Fruit fly (Drosophila melanogaster) whole organism, embryonic: ENCODE results near the gene SLC5A11.

Source experiments
- Ada2b ChIP-seq: fragments of 200-800 bp; sonication (Bioruptor generic); IDR thresholded peaks from 2 replicates; pipeline ENCODE4 v1.3.6; 2022; ENCODE audit warnings: missing biosample characterization, missing genetic modification characterization
- CG10147 ChIP-seq: fragments of 200-800 bp; sonication (Bioruptor generic); optimal IDR thresholded peaks from 2 replicates; lab custom pipeline; 2019; ENCODE audit warnings: missing biosample characterization, mild to moderate bottlenecking, missing genetic modification characterization, moderate library complexity
- CG10431 ChIP-seq: fragments of 200-800 bp; sonication (Bioruptor generic); optimal IDR thresholded peaks from 3 replicates; lab custom pipeline; 2018; ENCODE audit warnings: missing biosample characterization, mild to moderate bottlenecking, missing genetic modification characterization
- CG12155 ChIP-seq: fragments of 200-800 bp; sonication (Bioruptor generic); optimal IDR thresholded peaks from 3 replicates; lab custom pipeline; 2016; ENCODE audit warnings: missing biosample characterization, missing genetic modification characterization
- CG1233 ChIP-seq: fragments of 200-800 bp; sonication (Bioruptor generic); optimal IDR thresholded peaks from 4 replicates; lab custom pipeline; 2018; ENCODE audit warnings: missing biosample characterization, mild to moderate bottlenecking, missing genetic modification characterization
- CG13296 ChIP-seq: fragments of 200-800 bp; sonication (Bioruptor generic); optimal IDR thresholded peaks from 3 replicates; lab custom pipeline; 2018; ENCODE audit warnings: missing biosample characterization, mild to moderate bottlenecking, missing genetic modification characterization
- CG13424 ChIP-seq: fragments of 200-800 bp; sonication (Bioruptor generic); optimal IDR thresholded peaks from 2 replicates; lab custom pipeline; 2019; ENCODE audit warnings: missing biosample characterization, mild to moderate bottlenecking, missing genetic modification characterization, moderate library complexity
- CG14710 ChIP-seq: fragments of 200-800 bp; sonication (Bioruptor generic); optimal IDR thresholded peaks from 3 replicates; lab custom pipeline; 2019; ENCODE audit warnings: missing biosample characterization, mild to moderate bottlenecking, missing genetic modification characterization, moderate library complexity
- CG16813 ChIP-seq: fragments of 200-800 bp; sonication (Bioruptor generic); IDR thresholded peaks from 3 replicates; pipeline ENCODE4 v1.3.6; 2022; ENCODE audit warnings: missing biosample characterization, missing genetic modification characterization; ENCODE audit not compliant: partially characterized antibody
- CG17361 ChIP-seq: fragments of 200-800 bp; sonication (Bioruptor generic); IDR thresholded peaks from 3 replicates; pipeline ENCODE4 v1.3.6; 2022; ENCODE audit warnings: missing biosample characterization, missing genetic modification characterization
- CG18262 ChIP-seq: fragments of 200-800 bp; optimal IDR thresholded peaks from 3 replicates; lab custom pipeline; 2019; ENCODE audit warnings: missing biosample characterization, mild to moderate bottlenecking, missing genetic modification characterization, moderate library complexity
- CG18476 ChIP-seq: fragments of 200-800 bp; sonication (Bioruptor generic); optimal IDR thresholded peaks from 2 replicates; lab custom pipeline; 2016; ENCODE audit warnings: missing biosample characterization, mild to moderate bottlenecking, missing genetic modification characterization
- CG31365 ChIP-seq: fragments of 200-800 bp; sonication (Bioruptor generic); optimal IDR thresholded peaks from 2 replicates; lab custom pipeline; 2018; ENCODE audit warnings: missing biosample characterization, mild to moderate bottlenecking, missing genetic modification characterization
- CG3281 ChIP-seq: fragments of 200-800 bp; sonication (Bioruptor generic); optimal IDR thresholded peaks from 3 replicates; lab custom pipeline; 2017; ENCODE audit warnings: missing biosample characterization, mild to moderate bottlenecking, missing genetic modification characterization
- CG3847 ChIP-seq: fragments of 200-800 bp; sonication (Bioruptor generic); IDR thresholded peaks from 2 replicates; pipeline ENCODE4 v1.3.6; 2022; ENCODE audit warnings: missing biosample characterization, missing genetic modification characterization
- CG4282 ChIP-seq: fragments of 200-800 bp; sonication (Bioruptor generic); optimal IDR thresholded peaks from 2 replicates; lab custom pipeline; 2016; ENCODE audit warnings: missing biosample characterization, missing genetic modification characterization
- CG4820 ChIP-seq: fragments of 200-800 bp; sonication (Bioruptor generic); optimal IDR thresholded peaks from 3 replicates; lab custom pipeline; 2016; ENCODE audit warnings: missing biosample characterization, missing genetic modification characterization
- CG6175 ChIP-seq: fragments of 200-800 bp; sonication (Bioruptor generic); IDR thresholded peaks from 3 replicates; pipeline ENCODE4 v1.3.6; 2022; ENCODE audit warnings: missing biosample characterization, missing genetic modification characterization
- CG6689 ChIP-seq: fragments of 200-800 bp; sonication (Bioruptor generic); IDR thresholded peaks from 2 replicates; pipeline ENCODE4 v1.3.6; 2022; ENCODE audit warnings: missing biosample characterization, missing genetic modification characterization
- CG6813 ChIP-seq: fragments of 200-800 bp; sonication (Bioruptor generic); optimal IDR thresholded peaks from 2 replicates; lab custom pipeline; 2017; ENCODE audit warnings: missing biosample characterization, missing genetic modification characterization, mild to moderate bottlenecking, moderate library complexity, missing genetic modification reagents
- Doc3 ChIP-seq: fragments of 200-800 bp; sonication (Bioruptor generic); IDR thresholded peaks from 3 replicates; pipeline ENCODE4 v1.3.6; 2022; ENCODE audit warnings: missing biosample characterization, missing genetic modification characterization; ENCODE audit not compliant: partially characterized antibody
- Ets65A ChIP-seq: fragments of 200-800 bp; sonication (Bioruptor generic); peaks from one replicate; lab custom pipeline; 2016; ENCODE audit warnings: missing biosample characterization, missing genetic modification characterization
- Fer2 ChIP-seq: fragments of 200-800 bp; sonication (Bioruptor generic); optimal IDR thresholded peaks from 2 replicates; lab custom pipeline; 2018; ENCODE audit warnings: missing biosample characterization, mild to moderate bottlenecking, missing genetic modification characterization, moderate library complexity
- NFAT ChIP-seq: fragments of 200-800 bp; sonication (Bioruptor generic); IDR thresholded peaks from 2 replicates; pipeline ENCODE4 v1.3.6; 2022; ENCODE audit warnings: missing biosample characterization, missing genetic modification characterization
- Nf-YA ChIP-seq: fragments of 200-800 bp; sonication (Bioruptor generic); IDR thresholded peaks from 2 replicates; pipeline ENCODE4 v1.3.6; 2022; ENCODE audit warnings: missing biosample characterization, missing genetic modification characterization
- Nf-YC ChIP-seq: fragments of 200-800 bp; optimal IDR thresholded peaks from 3 replicates; lab custom pipeline; 2019; ENCODE audit warnings: missing biosample characterization, mild to moderate bottlenecking, missing genetic modification characterization, moderate library complexity
- PHDP ChIP-seq: fragments of 200-800 bp; sonication (Bioruptor generic); optimal IDR thresholded peaks from 3 replicates; lab custom pipeline; 2018; ENCODE audit warnings: missing biosample characterization, mild to moderate bottlenecking, missing genetic modification characterization, moderate library complexity
- Six4 ChIP-seq: fragments of 200-800 bp; sonication (Bioruptor generic); optimal IDR thresholded peaks from 2 replicates; lab custom pipeline; 2016; ENCODE audit warnings: missing biosample characterization, missing genetic modification characterization
- ash1 ChIP-seq: fragments of 200-800 bp; sonication (Bioruptor generic); optimal IDR thresholded peaks from 2 replicates; lab custom pipeline; 2018; ENCODE audit warnings: missing biosample characterization, mild to moderate bottlenecking, missing genetic modification characterization
- az2 ChIP-seq: fragments of 200-800 bp; sonication (Bioruptor generic); optimal IDR thresholded peaks from 3 replicates; lab custom pipeline; 2016; ENCODE audit warnings: missing biosample characterization, missing genetic modification characterization
- corto ChIP-seq: fragments of 200-800 bp; sonication (Bioruptor generic); optimal IDR thresholded peaks from 2 replicates; lab custom pipeline; 2016; ENCODE audit warnings: missing biosample characterization, mild to moderate bottlenecking, missing genetic modification characterization, moderate library complexity
- crol ChIP-seq: fragments of 200-800 bp; sonication (Bioruptor generic); IDR thresholded peaks from 2 replicates; pipeline ENCODE4 v1.3.6; 2022; ENCODE audit warnings: missing biosample characterization, missing genetic modification characterization
- ftz-f1 ChIP-seq: fragments of 200-800 bp; sonication (Bioruptor generic); optimal IDR thresholded peaks from 2 replicates; lab custom pipeline; 2016; ENCODE audit warnings: missing biosample characterization, missing genetic modification characterization
- gsb ChIP-seq: fragments of 200-800 bp; sonication (Bioruptor generic); IDR thresholded peaks from 2 replicates; pipeline ENCODE4 v1.3.6; 2022; ENCODE audit warnings: missing biosample characterization, missing genetic modification characterization
- ham ChIP-seq: fragments of 200-800 bp; sonication (Bioruptor generic); IDR thresholded peaks from 2 replicates; pipeline ENCODE4 v1.3.6; 2022; ENCODE audit warnings: missing biosample characterization, missing genetic modification characterization
- ind ChIP-seq: fragments of 200-800 bp; sonication (Bioruptor generic); optimal IDR thresholded peaks from 3 replicates; lab custom pipeline; 2016; ENCODE audit warnings: missing biosample characterization, missing genetic modification characterization
- jing ChIP-seq: fragments of 200-800 bp; sonication (Bioruptor generic); optimal IDR thresholded peaks from 2 replicates; lab custom pipeline; 2018; ENCODE audit warnings: missing biosample characterization, mild to moderate bottlenecking, missing genetic modification characterization
- kay ChIP-seq: fragments of 200-800 bp; sonication (Bioruptor generic); optimal IDR thresholded peaks from 2 replicates; lab custom pipeline; 2016; ENCODE audit warnings: missing biosample characterization, missing genetic modification characterization
- lola ChIP-seq, 3 experiments: fragments of >200 bp in 2 of 3; fragments of 200-800 bp in 1 of 3; sonication (Bioruptor generic) in 1 of 3; optimal IDR thresholded peaks; 2 replicates each; lab custom pipeline; 2017 to 2019; ENCODE audit warnings: missing biosample characterization in 3 of 3, missing genetic modification characterization in 3 of 3, mild to moderate bottlenecking in 1 of 3, moderate library complexity in 1 of 3
- onecut ChIP-seq: fragments of 200-800 bp; sonication (Bioruptor generic); IDR thresholded peaks from 2 replicates; pipeline ENCODE4 v1.3.6; 2022; ENCODE audit warnings: missing biosample characterization, missing genetic modification characterization
- pfk ChIP-seq: fragments of 200-800 bp; sonication (Bioruptor generic); optimal IDR thresholded peaks from 2 replicates; lab custom pipeline; 2018; ENCODE audit warnings: missing biosample characterization, mild to moderate bottlenecking, missing genetic modification characterization, moderate library complexity
- pum ChIP-seq: fragments of 200-800 bp; sonication (Bioruptor generic); optimal IDR thresholded peaks from 2 replicates; lab custom pipeline; 2016; ENCODE audit warnings: missing biosample characterization, missing genetic modification characterization
- slp2 ChIP-seq: fragments of 200-800 bp; sonication (Bioruptor generic); optimal IDR thresholded peaks from 2 replicates; lab custom pipeline; 2016; ENCODE audit warnings: missing biosample characterization, missing genetic modification characterization
- stwl ChIP-seq: fragments of 200-800 bp; sonication (Bioruptor generic); optimal IDR thresholded peaks from 3 replicates; lab custom pipeline; 2018; ENCODE audit warnings: missing biosample characterization, mild to moderate bottlenecking, missing genetic modification characterization, moderate library complexity
- tll ChIP-seq, 2 experiments: fragments of 200-800 bp in 1 of 2; fragments of >200 bp in 1 of 2; sonication (Bioruptor generic) in 1 of 2; optimal IDR thresholded peaks; 2 replicates each; lab custom pipeline; 2017 to 2019; ENCODE audit warnings: missing biosample characterization in 2 of 2, missing genetic modification characterization in 2 of 2, mild to moderate bottlenecking in 1 of 2, moderate library complexity in 1 of 2
- tna ChIP-seq: fragments of 200-800 bp; sonication (Bioruptor generic); IDR thresholded peaks from 2 replicates; pipeline ENCODE4 v1.3.6; 2022; ENCODE audit warnings: missing biosample characterization, missing genetic modification characterization; ENCODE audit not compliant: partially characterized antibody
- trh ChIP-seq: fragments of 200-800 bp; sonication (Bioruptor generic); optimal IDR thresholded peaks from 2 replicates; lab custom pipeline; 2016; ENCODE audit warnings: missing biosample characterization, missing genetic modification characterization
- twi ChIP-seq: fragments of 200-800 bp; optimal IDR thresholded peaks from 2 replicates; lab custom pipeline; 2019; ENCODE audit warnings: missing biosample characterization, mild to moderate bottlenecking, missing genetic modification characterization, moderate library complexity

The SLC5A11 gene

dm6 chr2L:8162307-8163024, 42.5 kb downstream of the SLC5A11 start, which contains the start of gene Acbp1 (continued):
- TF ChIP-seq CG16813 (GFP tag; lab: Robert Waterston, UW), result peak; percentile 78; the same call in 2 of the 3 replicates
- peak; percentile 98 for TF ChIP-seq CG4282 (GFP tag; lab: Kevin White, UChicago)
- peak; percentile 95 for TF ChIP-seq CG3847
- peak; percentile 93 for TF ChIP-seq CG31365 (tag; lab: Kevin White, UChicago)
- TF ChIP-seq ftz-f1, result peak; percentile 32
- peak; percentile 83 for TF ChIP-seq trh (GFP tag; lab: Kevin White, UChicago)
- peak; percentile 93 for TF ChIP-seq CG12155 (GFP tag; lab: Kevin White, UChicago)
- peak; percentile 93 for TF ChIP-seq Nf-YC
- peak; percentile 99 for TF ChIP-seq Ets65A (GFP tag; lab: Kevin White, UChicago)
- TF ChIP-seq twi (tag; lab: Kevin White, UChicago), result peak; percentile 97
- TF ChIP-seq CG13424 (tag; lab: Kevin White, UChicago), result peak; percentile 98
- peak; percentile 96 for TF ChIP-seq stwl (tag; lab: Kevin White, UChicago)
- peak; percentile 88 for TF ChIP-seq onecut
- TF ChIP-seq ham (GFP tag; lab: Robert Waterston, UW), result peak; percentile 50; the same call in 1 of the 2 replicates
- TF ChIP-seq Ada2b (GFP tag; lab: Robert Waterston, UW), result peak; percentile 88
- TF ChIP-seq Six4, result peak; percentile 93
- TF ChIP-seq CG1233 (GFP tag; lab: Kevin White, UChicago), result peak; percentile 97
- TF ChIP-seq pfk (GFP tag; lab: Kevin White, UChicago), result peak; percentile 71
- peak; percentile 80 for TF ChIP-seq Doc3 (GFP tag; lab: Robert Waterston, UW)
- TF ChIP-seq ind, result peak; percentile 92
- TF ChIP-seq gsb (GFP tag; lab: Robert Waterston, UW), result peak; percentile 85
- TF ChIP-seq slp2 (GFP tag; lab: Kevin White, UChicago), result peak; percentile 91
- TF ChIP-seq pum (GFP tag; lab: Kevin White, UChicago), result peak; percentile 96
- peak; percentile 83 for TF ChIP-seq kay (GFP tag; lab: Kevin White, UChicago)
- TF ChIP-seq Nf-YA (GFP tag; lab: Robert Waterston, UW), result peak; percentile 81
- peak; percentile 99 for TF ChIP-seq CG6813 (GFP tag; lab: Kevin White, UChicago)
- peak; percentile 93 for TF ChIP-seq Fer2 (tag; lab: Kevin White, UChicago)
- peak; percentile 99 for TF ChIP-seq CG18262 (tag; lab: Kevin White, UChicago)
- peak; percentile 86 for TF ChIP-seq CG6175 (GFP tag; lab: Robert Waterston, UW)
- TF ChIP-seq CG10431 (GFP tag; lab: Kevin White, UChicago), result peak; percentile 94
- no peak for TF ChIP-seq crol (GFP tag; lab: Robert Waterston, UW)
- peak; percentile 99 for TF ChIP-seq PHDP (tag; lab: Kevin White, UChicago)
- TF ChIP-seq CG10147 (GFP tag; lab: Kevin White, UChicago), result peak; percentile 98
- TF ChIP-seq lola (GFP tag; optimal IDR thresholded peaks at IDR 0.05; lab: Kevin White, UChicago), result peak in 1 of 3 experiments; percentile 99
- peak; percentile 88 for TF ChIP-seq NFAT (GFP tag; lab: Robert Waterston, UW)
- TF ChIP-seq jing (GFP tag; lab: Kevin White, UChicago), result peak; percentile 83
- TF ChIP-seq CG13296 (GFP tag; lab: Kevin White, UChicago), result peak; percentile 99
- peak; percentile 100 for TF ChIP-seq CG4820 (GFP tag; lab: Kevin White, UChicago)
- peak; percentile 94 for TF ChIP-seq CG18476 (GFP tag; lab: Kevin White, UChicago)
- TF ChIP-seq CG17361 (GFP tag; lab: Robert Waterston, UW), result peak; percentile 96
- peak; percentile 89 for TF ChIP-seq corto (GFP tag; lab: Kevin White, UChicago)
- no peak for TF ChIP-seq tll (GFP tag; optimal IDR thresholded peaks at IDR 0.05; lab: Kevin White, UChicago)
- peak; percentile 88 for TF ChIP-seq CG6689 (GFP tag; lab: Robert Waterston, UW)
- peak; percentile 59; the same call in 1 of the 2 replicates for TF ChIP-seq tna
- peak; percentile 40 for TF ChIP-seq ash1 (GFP tag; lab: Kevin White, UChicago)
- peak; percentile 94 for TF ChIP-seq az2 (GFP tag; lab: Kevin White, UChicago)
- TF ChIP-seq CG3281, result peak; percentile 98
- TF ChIP-seq CG14710 (tag; lab: Kevin White, UChicago), result peak; percentile 98
